Worm (Caenorhabditis elegans) whole organism, L4 larva: ENCODE data around the gene C06E4.2.
A peak's percentile ranks its signal among the peaks of the same experiment; 100 is the strongest.

Experiments
- F10B5.3 ChIP-seq: sonication (generic microtip); optimal IDR thresholded peaks from 2 replicates; lab custom pipeline; 2016; ENCODE audit warnings: mild to moderate bottlenecking, missing genetic modification characterization, missing compliant biosample characterization
- ZK337.2 ChIP-seq: fragments of 200-800 bp; sonication (Bioruptor generic); IDR thresholded peaks from 2 replicates; pipeline ENCODE4 v1.3.6; 2022; ENCODE audit warnings: missing genetic modification reagents, missing genetic modification characterization, missing compliant biosample characterization
- arid-1 ChIP-seq: fragments of 200-800 bp; sonication (Bioruptor generic); conservative IDR thresholded peaks from 2 replicates; pipeline ENCODE4 v1.3.6; 2022; ENCODE audit warnings: missing genetic modification reagents, missing genetic modification characterization, missing compliant biosample characterization
- ceh-44 ChIP-seq: fragments of 200-800 bp; sonication (Bioruptor generic); IDR thresholded peaks from 2 replicates; pipeline ENCODE4 v1.3.6; 2022; ENCODE audit warnings: missing genetic modification reagents, missing genetic modification characterization, missing compliant biosample characterization
- ceh-82 ChIP-seq: sonication (generic microtip); optimal IDR thresholded peaks from 2 replicates; lab custom pipeline; 2017; ENCODE audit warnings: missing biosample characterization, missing genetic modification characterization
- cey-2 ChIP-seq: sonication (generic microtip); optimal IDR thresholded peaks from 3 replicates; lab custom pipeline; 2017; ENCODE audit warnings: missing genetic modification characterization, mild to moderate bottlenecking, missing compliant biosample characterization, antibody characterized with exemption, borderline replicate concordance; ENCODE audit not compliant: insufficient read depth
- daf-16 ChIP-seq, 3 experiments: sonication (generic microtip); optimal IDR thresholded peaks; 2 replicates each; lab custom pipeline; 2016 to 2017; ENCODE audit warnings: missing genetic modification characterization in 3 of 3, missing genetic modification reagents in 3 of 3, mild to moderate bottlenecking in 2 of 3, missing compliant biosample characterization in 2 of 3, missing biosample characterization in 1 of 3, moderate library complexity in 1 of 3
- dmd-6 ChIP-seq: fragments of 200-800 bp; sonication (Bioruptor generic); IDR thresholded peaks from 2 replicates; pipeline ENCODE4 v1.3.6; 2022; ENCODE audit warnings: missing genetic modification reagents, missing genetic modification characterization, missing compliant biosample characterization
- dmd-8 ChIP-seq: fragments of 200-800 bp; sonication (Bioruptor generic); IDR thresholded peaks from 2 replicates; pipeline ENCODE4 v1.3.6; 2022; ENCODE audit warnings: missing genetic modification characterization, missing compliant biosample characterization
- duxl-1 ChIP-seq: sonication (generic microtip); optimal IDR thresholded peaks from 2 replicates; lab custom pipeline; 2016; ENCODE audit warnings: mild to moderate bottlenecking, missing genetic modification characterization, moderate library complexity, missing compliant biosample characterization; ENCODE audit not compliant: poor library complexity
- egl-43 ChIP-seq: fragments of 200-800 bp; sonication (Bioruptor generic); IDR thresholded peaks from 2 replicates; pipeline ENCODE4 v1.3.6; 2022; ENCODE audit warnings: missing genetic modification reagents, missing genetic modification characterization, missing compliant biosample characterization
- fkh-10 ChIP-seq: fragments of 150-350 bp; optimal IDR thresholded peaks from 2 replicates; lab custom pipeline; 2014; ENCODE audit warnings: missing biosample characterization, missing genetic modification reagents, missing genetic modification characterization
- hif-1 ChIP-seq, 2 experiments: sonication (generic microtip); optimal IDR thresholded peaks; 2 replicates each; lab custom pipeline; 2016 to 2017; ENCODE audit warnings: missing compliant biosample characterization in 2 of 2, missing genetic modification characterization in 2 of 2, missing genetic modification reagents in 2 of 2, missing genotype in 2 of 2, mild to moderate bottlenecking in 1 of 2
- hlh-11 ChIP-seq: fragments of 200-800 bp; sonication (Bioruptor generic); optimal IDR thresholded peaks from 2 replicates; lab custom pipeline; 2018; ENCODE audit warnings: mild to moderate bottlenecking, missing genetic modification characterization, missing compliant biosample characterization
- hlh-30 ChIP-seq: sonication (generic microtip); optimal IDR thresholded peaks from 2 replicates; lab custom pipeline; 2017; ENCODE audit warnings: antibody characterized with exemption, mild to moderate bottlenecking, missing genetic modification characterization, missing compliant biosample characterization; ENCODE audit not compliant: insufficient read depth
- hmg-1.1 ChIP-seq: fragments of 200-800 bp; sonication (Bioruptor generic); IDR thresholded peaks from 2 replicates; pipeline ENCODE4 v1.3.6; 2022; ENCODE audit warnings: missing genetic modification reagents, missing genetic modification characterization, missing compliant biosample characterization
- lin-1 ChIP-seq: fragments of 200-800 bp; sonication (Bioruptor generic); IDR thresholded peaks from 2 replicates; pipeline ENCODE4 v1.3.6; 2022; ENCODE audit warnings: missing genetic modification reagents, missing genetic modification characterization, missing compliant biosample characterization
- lin-13 ChIP-seq: fragments of 150-350 bp; optimal IDR thresholded peaks from 2 replicates; lab custom pipeline; 2014; ENCODE audit warnings: missing biosample characterization, missing genetic modification reagents, missing genetic modification characterization
- lin-29 ChIP-seq: fragments of 200-800 bp; sonication (Bioruptor generic); IDR thresholded peaks from 2 replicates; pipeline ENCODE4 v1.3.6; 2022; ENCODE audit warnings: missing genetic modification reagents, missing genetic modification characterization, missing compliant biosample characterization
- lin-38 ChIP-seq: fragments of 200-800 bp; sonication (Bioruptor generic); IDR thresholded peaks from 2 replicates; pipeline ENCODE4 v1.3.6; 2022; ENCODE audit warnings: missing genetic modification reagents, missing genetic modification characterization, missing compliant biosample characterization
- lin-39 ChIP-seq: fragments of 150-350 bp; optimal IDR thresholded peaks from 2 replicates; lab custom pipeline; 2014; ENCODE audit warnings: missing biosample characterization, missing genetic modification reagents, missing genetic modification characterization
- lsy-2 ChIP-seq, 2 experiments: fragments of 150-350 bp in 1 of 2; sonication (generic microtip) in 1 of 2; optimal IDR thresholded peaks; 2 replicates each; lab custom pipeline; 2014 to 2017; ENCODE audit warnings: missing biosample characterization in 2 of 2, missing genetic modification characterization in 2 of 2
- mdl-1 ChIP-seq, 2 experiments: fragments of 150-350 bp in 1 of 2; sonication (generic microtip) in 1 of 2; optimal IDR thresholded peaks; 2 replicates each; lab custom pipeline; 2014 to 2017; ENCODE audit warnings: missing biosample characterization in 2 of 2, missing genetic modification characterization in 2 of 2
- mes-2 ChIP-seq: sonication (generic microtip); optimal IDR thresholded peaks from 2 replicates; lab custom pipeline; 2016; ENCODE audit warnings: missing genotype, mild to moderate bottlenecking, missing genetic modification characterization, missing compliant biosample characterization; ENCODE audit not compliant: poor library complexity, severe bottlenecking
- mxl-2 ChIP-seq: fragments of 200-800 bp; sonication (Bioruptor generic); conservative IDR thresholded peaks from 2 replicates; pipeline ENCODE4 v1.3.6; 2022; ENCODE audit warnings: missing genetic modification reagents, missing genetic modification characterization, missing compliant biosample characterization
- mxl-3 ChIP-seq: fragments of 200-800 bp; sonication (Bioruptor generic); optimal IDR thresholded peaks from 2 replicates; lab custom pipeline; 2018; ENCODE audit warnings: mild to moderate bottlenecking, missing genetic modification characterization, missing compliant biosample characterization
- nhr-10 ChIP-seq: fragments of 150-350 bp; optimal IDR thresholded peaks from 2 replicates; lab custom pipeline; 2014; ENCODE audit warnings: missing biosample characterization, missing genetic modification characterization
- nhr-11 ChIP-seq: fragments of 150-350 bp; optimal IDR thresholded peaks from 2 replicates; lab custom pipeline; 2014; ENCODE audit warnings: missing biosample characterization, missing genetic modification characterization
- nhr-28 ChIP-seq: fragments of 150-350 bp; optimal IDR thresholded peaks from 2 replicates; lab custom pipeline; 2014; ENCODE audit warnings: missing biosample characterization, missing genetic modification characterization
- nhr-48 ChIP-seq: sonication (generic microtip); optimal IDR thresholded peaks from 2 replicates; lab custom pipeline; 2016; ENCODE audit warnings: mild to moderate bottlenecking, missing genetic modification characterization, missing compliant biosample characterization
- nhr-6 ChIP-seq: fragments of 150-350 bp; optimal IDR thresholded peaks from 2 replicates; lab custom pipeline; 2014; ENCODE audit warnings: missing biosample characterization, missing genetic modification characterization
- php-3 ChIP-seq: fragments of 200-800 bp; sonication (Bioruptor generic); IDR thresholded peaks from 2 replicates; pipeline ENCODE4 v1.3.6; 2022; ENCODE audit warnings: missing genetic modification reagents, missing genetic modification characterization, missing compliant biosample characterization
- pqm-1 ChIP-seq: sonication (generic microtip); optimal IDR thresholded peaks from 2 replicates; lab custom pipeline; 2017; ENCODE audit warnings: missing biosample characterization, missing genetic modification characterization
- rbr-2 ChIP-seq: sonication (generic microtip); optimal IDR thresholded peaks from 2 replicates; lab custom pipeline; 2016; ENCODE audit warnings: missing genotype, missing genetic modification characterization, missing compliant biosample characterization
- saeg-2 ChIP-seq: fragments of 200-800 bp; sonication (Bioruptor generic); IDR thresholded peaks from 2 replicates; pipeline ENCODE4 v1.3.6; 2022; ENCODE audit warnings: missing genetic modification reagents, missing genetic modification characterization, missing compliant biosample characterization
- sdz-12 ChIP-seq: fragments of 200-800 bp; sonication (Bioruptor generic); optimal IDR thresholded peaks from 2 replicates; lab custom pipeline; 2018; ENCODE audit warnings: mild to moderate bottlenecking, missing genetic modification characterization, missing compliant biosample characterization
- spr-3 ChIP-seq: fragments of 200-800 bp; sonication (Bioruptor generic); optimal IDR thresholded peaks from 2 replicates; lab custom pipeline; 2018; ENCODE audit warnings: mild to moderate bottlenecking, missing genetic modification characterization, missing compliant biosample characterization
- tag-97 ChIP-seq: fragments of 200-800 bp; sonication (Bioruptor generic); IDR thresholded peaks from 2 replicates; pipeline ENCODE4 v1.3.6; 2022; ENCODE audit warnings: missing genetic modification characterization, missing compliant biosample characterization
- unc-62 ChIP-seq, 3 experiments: fragments of 150-350 bp in 1 of 3; sonication (generic microtip); optimal IDR thresholded peaks in 2 of 3; peaks in 1 of 3; 1 replicate in 1 of 3; 2 replicates in 2 of 3; lab custom pipeline; 2014 to 2017; ENCODE audit warnings: missing biosample characterization in 3 of 3, missing genetic modification characterization in 3 of 3, missing genetic modification reagents in 3 of 3, missing genotype in 1 of 3
- vab-7 ChIP-seq: fragments of 200-800 bp; sonication (Bioruptor generic); IDR thresholded peaks from 2 replicates; pipeline ENCODE4 v1.3.6; 2022; ENCODE audit warnings: missing genetic modification reagents, missing genetic modification characterization, missing compliant biosample characterization
- zag-1 ChIP-seq: fragments of 150-350 bp; optimal IDR thresholded peaks from 2 replicates; lab custom pipeline; 2014; ENCODE audit warnings: missing biosample characterization, missing genetic modification characterization
- zfp-2 ChIP-seq: sonication (generic microtip); optimal IDR thresholded peaks from 2 replicates; lab custom pipeline; 2016; ENCODE audit warnings: mild to moderate bottlenecking, missing genetic modification characterization, missing compliant biosample characterization
- ztf-7 ChIP-seq: fragments of 150-350 bp; optimal IDR thresholded peaks from 2 replicates; lab custom pipeline; 2014; ENCODE audit warnings: missing biosample characterization, missing genetic modification characterization

C06E4.2 gene

DNA sequence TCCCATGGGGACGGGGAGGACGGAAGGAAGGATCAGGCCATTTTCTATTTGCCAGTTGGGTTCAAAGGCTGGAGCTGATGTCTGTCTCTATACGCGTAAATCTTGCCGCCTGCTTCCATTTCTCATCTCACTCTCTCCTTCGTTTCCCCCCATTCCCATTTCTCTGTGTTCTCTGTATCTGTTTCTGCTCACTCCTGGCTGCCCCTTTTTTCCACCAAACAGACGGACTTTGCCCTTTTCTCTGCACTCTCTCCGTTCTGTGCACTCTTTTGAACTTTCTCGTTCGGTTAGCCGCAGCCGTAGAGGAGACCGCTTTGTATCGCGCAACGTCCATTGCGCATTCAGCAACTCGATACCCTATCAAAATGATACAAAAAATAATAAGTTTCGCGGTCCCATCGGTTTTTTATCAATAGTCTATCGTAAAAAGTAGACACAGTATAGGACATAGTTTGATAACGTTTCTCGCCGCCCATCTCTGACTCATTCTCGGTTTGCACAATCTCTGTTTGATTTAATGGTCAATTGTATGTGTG is 41.3 kb upstream of the C06E4.2 start (continued):
- TF ChIP-seq hif-1 (tag; optimal IDR thresholded peaks at IDR 0.05; lab: Kevin White, UChicago) (no peak), pqm-1 (tag; lab: Kevin White, UChicago) (peak; percentile 96), ceh-82 (no peak), tag-97 (GFP tag; lab: Robert Waterston, UW) (no peak), lin-39 (no peak), php-3 (GFP tag; lab: Robert Waterston, UW) (peak; percentile 62; the same call in 1 of the 2 replicates), nhr-28 (peak; percentile 89), zfp-2 (tag; lab: Kevin White, UChicago) (no peak), mxl-2 (no peak), fkh-10 (GFP tag; lab: Kevin White, UChicago) (peak; percentile 56), arid-1 (GFP tag; lab: Robert Waterston, UW) (no peak), ztf-7 (tag; lab: Kevin White, UChicago) (no peak), dmd-6 (GFP tag; lab: Robert Waterston, UW) (peak; percentile 69; the same call in 1 of the 2 replicates), daf-16 (GFP tag; optimal IDR thresholded peaks at IDR 0.05; lab: Kevin White, UChicago) (peak in 1 of 2 experiments; percentile 43), daf-16 (tag; optimal IDR thresholded peaks at IDR 0.05; lab: Kevin White, UChicago) (peak; percentile 18), lin-13 (GFP tag; lab: Kevin White, UChicago) (no peak), hlh-11 (tag; lab: Kevin White, UChicago) (peak; percentile 77), F10B5.3 (tag; lab: Kevin White, UChicago) (no peak), dmd-8 (no peak)

ce11 chrIV:7236248-7236772 is 40.5 kb upstream of the C06E4.2 start:
- TF ChIP-seq ZK337.2 (GFP tag; lab: Robert Waterston, UW) (no peak), hmg-1.1 (GFP tag; lab: Robert Waterston, UW) (no peak), unc-62 (GFP tag; optimal IDR thresholded peaks at IDR 0.05 in 1 of 2; lab: Kevin White, UChicago) (peak in 1 of 2 experiments; percentile 17), unc-62 (tag; optimal IDR thresholded peaks at IDR 0.05; lab: Kevin White, UChicago) (no peak), hlh-11 (tag; lab: Kevin White, UChicago) (peak; percentile 20), php-3 (GFP tag; lab: Robert Waterston, UW) (0 out of 2 replicates have a peak, but pooled peaks have one; percentile 7), cey-2 (tag; lab: Kevin White, UChicago) (no peak), arid-1 (GFP tag; lab: Robert Waterston, UW) (no peak), sdz-12 (no peak), lsy-2 (tag; optimal IDR thresholded peaks at IDR 0.05; lab: Kevin White, UChicago) (peak in 1 of 2 experiments; percentile 26), mxl-3 (GFP tag; lab: Kevin White, UChicago) (peak; percentile 52), lin-13 (GFP tag; lab: Kevin White, UChicago) (no peak), nhr-10 (no peak), duxl-1 (tag; lab: Kevin White, UChicago) (no peak), nhr-48 (tag; lab: Kevin White, UChicago) (peak; percentile 31)

DNA sequence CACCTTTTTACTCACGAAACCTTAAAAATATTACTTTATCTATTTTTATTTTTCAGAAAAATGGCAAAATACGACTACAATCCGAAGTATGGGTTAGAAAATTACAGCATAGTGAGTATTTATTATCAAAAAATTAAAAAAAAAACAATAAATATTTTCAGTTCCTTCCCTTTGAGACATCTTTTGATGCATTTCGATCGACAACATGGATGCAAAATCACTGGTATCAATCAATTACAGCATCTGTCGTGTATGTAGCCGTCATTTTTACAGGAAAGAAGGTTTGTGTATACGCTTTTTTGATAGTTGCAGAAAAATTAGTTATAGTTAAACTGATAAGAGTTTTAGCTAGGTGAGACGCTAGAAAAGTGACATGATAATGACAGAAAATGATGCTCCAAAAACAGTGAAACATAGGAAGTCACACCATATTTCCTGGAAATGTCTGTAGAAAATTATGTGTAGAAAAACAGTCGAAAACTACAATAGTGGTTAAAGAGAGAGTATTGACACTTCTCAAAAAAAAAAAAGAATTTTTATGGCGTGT is 39.0 kb upstream of the C06E4.2 start, which contains the start of gene elo-3:
TSS of gene elo-3 (plus strand) at position 51 of the 547 bp plus-strand sequence.
- TF ChIP-seq lin-29 (GFP tag; lab: Robert Waterston, UW) (no peak), mdl-1 (tag; optimal IDR thresholded peaks at IDR 0.05; lab: Kevin White, UChicago) (no peak), hmg-1.1 (GFP tag; lab: Robert Waterston, UW) (no peak), ztf-7 (tag; lab: Kevin White, UChicago) (no peak), mes-2 (tag; lab: Kevin White, UChicago) (no peak), mxl-2 (no peak), lsy-2 (tag; optimal IDR thresholded peaks at IDR 0.05; lab: Kevin White, UChicago) (no peak), duxl-1 (tag; lab: Kevin White, UChicago) (no peak), ceh-44 (GFP tag; lab: Robert Waterston, UW) (no peak), spr-3 (GFP tag; lab: Kevin White, UChicago) (no peak), saeg-2 (no peak), hlh-30 (no peak), lin-38 (GFP tag; lab: Robert Waterston, UW) (no peak), cey-2 (tag; lab: Kevin White, UChicago) (no peak), nhr-11 (no peak), nhr-6 (tag; lab: Kevin White, UChicago) (no peak), arid-1 (GFP tag; lab: Robert Waterston, UW) (no peak), rbr-2 (no peak), zag-1 (tag; lab: Kevin White, UChicago) (no peak), egl-43 (no peak), F10B5.3 (tag; lab: Kevin White, UChicago) (no peak), lin-1 (peak; percentile 65; the same call in 1 of the 2 replicates), vab-7 (GFP tag; lab: Robert Waterston, UW) (no peak)
